Fruit fly (Drosophila melanogaster) whole organism, embryonic: ENCODE results near the gene CG3222.

ENCODE experiments used
- CG10209 ChIP-seq: fragments of 200-800 bp; sonication (Bioruptor generic); optimal IDR thresholded peaks from 3 replicates; lab custom pipeline; 2017; ENCODE audit warnings: missing biosample characterization, mild to moderate bottlenecking, missing genetic modification characterization, missing genetic modification reagents
- CG11085 ChIP-seq: fragments of 200-800 bp; sonication (Bioruptor generic); IDR thresholded peaks from 2 replicates; pipeline ENCODE4 v1.3.6; 2022; ENCODE audit warnings: missing biosample characterization, missing genetic modification characterization
- CG11723 ChIP-seq: fragments of 200-800 bp; sonication (Bioruptor generic); optimal IDR thresholded peaks from 2 replicates; lab custom pipeline; 2017; ENCODE audit warnings: missing biosample characterization, mild to moderate bottlenecking, missing genetic modification characterization
- CG13287 ChIP-seq: fragments of 200-800 bp; sonication (Bioruptor generic); IDR thresholded peaks from 2 replicates; pipeline ENCODE4 v1.3.6; 2022; ENCODE audit warnings: missing biosample characterization, missing genetic modification characterization; ENCODE audit not compliant: partially characterized antibody
- CG15011 ChIP-seq: fragments of 200-800 bp; sonication (Bioruptor generic); optimal IDR thresholded peaks from 3 replicates; lab custom pipeline; 2018; ENCODE audit warnings: missing biosample characterization, mild to moderate bottlenecking, missing genetic modification characterization
- CG1602 ChIP-seq: fragments of 200-800 bp; sonication (Bioruptor generic); optimal IDR thresholded peaks from 3 replicates; lab custom pipeline; 2016; ENCODE audit warnings: missing biosample characterization, missing genetic modification characterization
- CG17359 ChIP-seq: fragments of 200-800 bp; sonication (Bioruptor generic); optimal IDR thresholded peaks from 3 replicates; lab custom pipeline; 2018; ENCODE audit warnings: missing biosample characterization, mild to moderate bottlenecking, missing genetic modification characterization, moderate library complexity
- CG2199 ChIP-seq: fragments of 200-800 bp; sonication (Bioruptor generic); IDR thresholded peaks from 3 replicates; pipeline ENCODE4 v1.3.6; 2022; ENCODE audit warnings: missing biosample characterization, missing genetic modification characterization
- CG30403 ChIP-seq: fragments of 200-800 bp; sonication (Bioruptor generic); optimal IDR thresholded peaks from 3 replicates; lab custom pipeline; 2016; ENCODE audit warnings: missing biosample characterization, missing genetic modification characterization
- CG31365 ChIP-seq: fragments of 200-800 bp; sonication (Bioruptor generic); optimal IDR thresholded peaks from 2 replicates; lab custom pipeline; 2018; ENCODE audit warnings: missing biosample characterization, mild to moderate bottlenecking, missing genetic modification characterization
- CG31441 ChIP-seq: fragments of 200-800 bp; sonication (Bioruptor generic); IDR thresholded peaks from 2 replicates; pipeline ENCODE4 v1.3.6; 2022; ENCODE audit warnings: missing biosample characterization, missing genetic modification characterization
- CG6854 ChIP-seq: fragments of 200-800 bp; sonication (Bioruptor generic); optimal IDR thresholded peaks from 3 replicates; lab custom pipeline; 2017; ENCODE audit warnings: missing biosample characterization, mild to moderate bottlenecking, missing genetic modification characterization
- CG7372 ChIP-seq: fragments of 200-800 bp; sonication (Bioruptor generic); IDR thresholded peaks from 2 replicates; pipeline ENCODE4 v1.3.6; 2022; ENCODE audit warnings: missing biosample characterization, missing genetic modification characterization
- CG7839 ChIP-seq: fragments of 200-800 bp; sonication (Bioruptor generic); optimal IDR thresholded peaks from 3 replicates; lab custom pipeline; 2018; ENCODE audit warnings: missing biosample characterization, mild to moderate bottlenecking, missing genetic modification characterization, moderate library complexity
- CG8944 ChIP-seq: fragments of 200-800 bp; sonication (Bioruptor generic); optimal IDR thresholded peaks from 3 replicates; lab custom pipeline; 2016; ENCODE audit warnings: missing biosample characterization, missing genetic modification characterization
- CG9609 ChIP-seq: fragments of 200-800 bp; sonication (Bioruptor generic); optimal IDR thresholded peaks from 3 replicates; lab custom pipeline; 2016; ENCODE audit warnings: missing biosample characterization, missing genetic modification characterization
- CG9932 ChIP-seq: fragments of 200-800 bp; sonication (Bioruptor generic); IDR thresholded peaks from 2 replicates; pipeline ENCODE4 v1.3.6; 2022; ENCODE audit warnings: missing biosample characterization, missing genetic modification characterization
- CTCF ChIP-seq: fragments of 200-800 bp; sonication (Bioruptor generic); optimal IDR thresholded peaks from 2 replicates; lab custom pipeline; 2017; ENCODE audit warnings: missing biosample characterization, mild to moderate bottlenecking, missing genetic modification characterization, moderate library complexity
- Chrac-16 ChIP-seq: fragments of 200-800 bp; sonication (Bioruptor generic); optimal IDR thresholded peaks from 3 replicates; lab custom pipeline; 2016; ENCODE audit warnings: missing biosample characterization, missing genetic modification characterization
- Dbx ChIP-seq: fragments of 200-800 bp; sonication (Bioruptor generic); IDR thresholded peaks from 3 replicates; pipeline ENCODE4 v1.3.6; 2022; ENCODE audit warnings: missing biosample characterization, missing genetic modification characterization
- Dfd ChIP-seq, 2 experiments: fragments of >200 bp; optimal IDR thresholded peaks; 2 replicates each; lab custom pipeline; 2017; ENCODE audit warnings: missing biosample characterization in 2 of 2, missing genetic modification characterization in 2 of 2
- Ets65A ChIP-seq: fragments of 200-800 bp; sonication (Bioruptor generic); peaks from one replicate; lab custom pipeline; 2016; ENCODE audit warnings: missing biosample characterization, missing genetic modification characterization
- Ets97D ChIP-seq: fragments of 200-800 bp; sonication (Bioruptor generic); optimal IDR thresholded peaks from 3 replicates; lab custom pipeline; 2016; ENCODE audit warnings: missing biosample characterization, missing genetic modification characterization
- Hr78 ChIP-seq, 2 experiments: fragments of 200-800 bp in 1 of 2; fragments of >200 bp in 1 of 2; sonication (Bioruptor generic) in 1 of 2; optimal IDR thresholded peaks; 2 replicates each; lab custom pipeline; 2017 to 2019; ENCODE audit warnings: missing biosample characterization in 2 of 2, missing genetic modification characterization in 2 of 2, mild to moderate bottlenecking in 1 of 2, moderate library complexity in 1 of 2
- Lhr ChIP-seq: fragments of 200-800 bp; sonication (Bioruptor generic); optimal IDR thresholded peaks from 3 replicates; lab custom pipeline; 2017; ENCODE audit warnings: mild to moderate bottlenecking, missing biosample characterization, missing genetic modification reagents, missing genetic modification characterization
- MBD-R2 ChIP-seq: fragments of 200-800 bp; sonication (Bioruptor generic); IDR thresholded peaks from 2 replicates; pipeline ENCODE4 v1.3.6; 2022; ENCODE audit warnings: missing biosample characterization, missing genetic modification characterization
- NFAT ChIP-seq: fragments of 200-800 bp; sonication (Bioruptor generic); IDR thresholded peaks from 2 replicates; pipeline ENCODE4 v1.3.6; 2022; ENCODE audit warnings: missing biosample characterization, missing genetic modification characterization
- PHDP ChIP-seq: fragments of 200-800 bp; sonication (Bioruptor generic); optimal IDR thresholded peaks from 3 replicates; lab custom pipeline; 2018; ENCODE audit warnings: missing biosample characterization, mild to moderate bottlenecking, missing genetic modification characterization, moderate library complexity
- Rfx ChIP-seq: fragments of 200-800 bp; sonication (Bioruptor generic); IDR thresholded peaks from 2 replicates; pipeline ENCODE4 v1.3.6; 2022; ENCODE audit warnings: missing biosample characterization, missing genetic modification characterization
- Side ChIP-seq: fragments of 200-800 bp; sonication (Bioruptor generic); optimal IDR thresholded peaks from 2 replicates; lab custom pipeline; 2016; ENCODE audit warnings: missing biosample characterization, missing genetic modification characterization
- Vsx1 ChIP-seq: fragments of 200-800 bp; sonication (Bioruptor generic); optimal IDR thresholded peaks from 2 replicates; lab custom pipeline; 2017; ENCODE audit warnings: missing biosample characterization, mild to moderate bottlenecking, missing genetic modification characterization, missing genetic modification reagents
- Xbp1 ChIP-seq: fragments of 200-800 bp; sonication (Bioruptor generic); optimal IDR thresholded peaks from 3 replicates; lab custom pipeline; 2016; ENCODE audit warnings: missing biosample characterization, mild to moderate bottlenecking, missing genetic modification characterization
- bcd ChIP-seq: fragments of 200-800 bp; sonication (Bioruptor generic); optimal IDR thresholded peaks from 2 replicates; lab custom pipeline; 2017; ENCODE audit warnings: missing biosample characterization, mild to moderate bottlenecking, missing genetic modification characterization
- bsh ChIP-seq, 2 experiments: fragments of 200-800 bp; sonication (Bioruptor generic); optimal IDR thresholded peaks; 2 replicates each; lab custom pipeline; 2017 to 2018; ENCODE audit warnings: mild to moderate bottlenecking in 2 of 2, missing biosample characterization in 2 of 2, missing genetic modification characterization in 2 of 2, moderate library complexity in 1 of 2
- cad ChIP-seq: fragments of >200 bp; optimal IDR thresholded peaks from 2 replicates; lab custom pipeline; 2017; ENCODE audit warnings: missing biosample characterization, missing genetic modification characterization
- cwo ChIP-seq: fragments of 200-800 bp; sonication (Bioruptor generic); optimal IDR thresholded peaks from 3 replicates; lab custom pipeline; 2017; ENCODE audit warnings: missing biosample characterization, missing genetic modification characterization, mild to moderate bottlenecking, moderate library complexity, missing genetic modification reagents
- dm ChIP-seq: fragments of 200-800 bp; sonication (Bioruptor generic); optimal IDR thresholded peaks from 3 replicates; lab custom pipeline; 2016; ENCODE audit warnings: missing biosample characterization, missing genetic modification characterization
- dmrt99B ChIP-seq: fragments of 200-800 bp; sonication (Bioruptor generic); optimal IDR thresholded peaks from 2 replicates; lab custom pipeline; 2018; ENCODE audit warnings: missing biosample characterization, mild to moderate bottlenecking, missing genetic modification characterization, moderate library complexity
- exex ChIP-seq: fragments of 200-800 bp; sonication (Bioruptor generic); optimal IDR thresholded peaks from 4 replicates; lab custom pipeline; 2018; ENCODE audit warnings: missing biosample characterization, mild to moderate bottlenecking, missing genetic modification characterization, moderate library complexity
- insv ChIP-seq, 2 experiments: fragments of 200-800 bp; sonication (Bioruptor generic); optimal IDR thresholded peaks; 3 replicates each; lab custom pipeline; 2016 to 2018; ENCODE audit warnings: missing biosample characterization in 2 of 2, missing genetic modification characterization in 2 of 2
- ken ChIP-seq: fragments of 200-800 bp; sonication (Bioruptor generic); IDR thresholded peaks from 3 replicates; pipeline ENCODE4 v1.3.6; 2022; ENCODE audit warnings: missing biosample characterization, missing genetic modification characterization
- klu ChIP-seq: fragments of 200-800 bp; sonication (Bioruptor generic); IDR thresholded peaks from 2 replicates; pipeline ENCODE4 v1.3.6; 2022; ENCODE audit warnings: missing biosample characterization, missing genetic modification characterization
- lmd ChIP-seq: fragments of 200-800 bp; sonication (Bioruptor generic); IDR thresholded peaks from 2 replicates; pipeline ENCODE4 v1.3.6; 2022; ENCODE audit warnings: missing biosample characterization, missing genetic modification characterization
- maf-S ChIP-seq: fragments of 200-800 bp; sonication (Bioruptor generic); optimal IDR thresholded peaks from 2 replicates; lab custom pipeline; 2016; ENCODE audit warnings: missing biosample characterization, missing genetic modification characterization
- onecut ChIP-seq: fragments of 200-800 bp; sonication (Bioruptor generic); IDR thresholded peaks from 2 replicates; pipeline ENCODE4 v1.3.6; 2022; ENCODE audit warnings: missing biosample characterization, missing genetic modification characterization
- phol ChIP-seq: fragments of 200-800 bp; sonication (Bioruptor generic); optimal IDR thresholded peaks from 3 replicates; lab custom pipeline; 2018; ENCODE audit warnings: missing biosample characterization, mild to moderate bottlenecking, missing genetic modification characterization, moderate library complexity
- slou ChIP-seq: fragments of 200-800 bp; sonication (Bioruptor generic); optimal IDR thresholded peaks from 3 replicates; lab custom pipeline; 2016; ENCODE audit warnings: missing biosample characterization, missing genetic modification characterization
- ssp ChIP-seq: fragments of 200-800 bp; sonication (Bioruptor generic); IDR thresholded peaks from 2 replicates; pipeline ENCODE4 v1.3.6; 2022; ENCODE audit warnings: missing biosample characterization, missing genetic modification characterization
- tio ChIP-seq: fragments of 200-800 bp; sonication (Bioruptor generic); optimal IDR thresholded peaks from 2 replicates; lab custom pipeline; 2017; ENCODE audit warnings: missing biosample characterization, missing genetic modification characterization, inconsistent platforms
- wor ChIP-seq: fragments of 200-800 bp; sonication (Bioruptor generic); IDR thresholded peaks from 2 replicates; pipeline ENCODE4 v1.3.6; 2022; ENCODE audit warnings: missing biosample characterization, missing genetic modification characterization

Gene CG3222

DNA sequence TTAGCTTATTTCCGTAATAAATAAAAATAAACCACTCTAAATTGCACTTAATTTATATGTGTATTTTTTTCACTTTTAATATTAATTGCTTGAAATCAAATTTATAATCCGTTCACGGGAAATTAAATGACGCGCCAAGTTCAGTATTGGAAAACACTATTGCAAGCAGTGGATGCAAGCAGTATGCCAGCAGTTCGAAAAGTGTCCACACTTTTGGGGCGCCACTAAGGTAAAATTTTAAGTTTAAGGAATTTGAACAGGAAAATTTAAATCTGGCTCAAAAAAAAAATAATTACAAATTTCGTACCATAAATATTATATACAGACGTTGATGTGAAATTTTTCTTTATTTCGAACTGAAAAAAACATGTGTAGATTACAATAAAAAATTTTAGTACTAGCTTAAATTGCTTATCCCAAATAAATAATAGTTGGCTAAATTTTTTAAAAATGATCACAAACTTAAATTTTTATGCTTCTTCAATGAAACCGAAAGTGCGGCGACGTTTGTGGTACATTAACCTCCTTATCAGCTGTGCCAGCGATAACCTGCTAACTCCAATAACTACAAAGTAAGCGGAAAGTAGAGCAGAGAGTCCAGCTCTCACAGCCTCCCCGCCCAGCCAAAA is 15.3 kb downstream of the CG3222 start (continued):
- no peak for TF ChIP-seq onecut (GFP tag; lab: Robert Waterston, UW)
- 0 out of 2 replicates have a peak, but pooled peaks have one; percentile 32 for TF ChIP-seq klu (GFP tag; lab: Robert Waterston, UW)
- peak; percentile 90 for TF ChIP-seq Rfx (GFP tag; lab: Robert Waterston, UW)
- TF ChIP-seq CG30403 = peak; percentile 53
- TF ChIP-seq CG17359 (tag; lab: Kevin White, UChicago) = peak; percentile 51
- peak; percentile 97 for TF ChIP-seq CTCF
- TF ChIP-seq CG8944 (GFP tag; lab: Kevin White, UChicago) = no peak
- no peak for TF ChIP-seq cwo (GFP tag; lab: Kevin White, UChicago)
- peak; percentile 57; the same call in 1 of the 2 replicates for TF ChIP-seq lmd
- peak; percentile 70; the same call in 1 of the 2 replicates for TF ChIP-seq CG11085 (GFP tag; lab: Robert Waterston, UW)
- peak; percentile 73; the same call in 1 of the 2 replicates for TF ChIP-seq NFAT (GFP tag; lab: Robert Waterston, UW)
- peak; percentile 41 for TF ChIP-seq Lhr
- TF ChIP-seq Ets97D (GFP tag; lab: Kevin White, UChicago) = peak; percentile 15
- peak in 1 of 2 experiments; percentile 72 for TF ChIP-seq Dfd (GFP tag; optimal IDR thresholded peaks at IDR 0.05; lab: Kevin White, UChicago)
- peak; percentile 69; the same call in 2 of the 3 replicates for TF ChIP-seq Dbx (GFP tag; lab: Robert Waterston, UW)
- TF ChIP-seq dm = no peak
- TF ChIP-seq Vsx1 = peak; percentile 42
- TF ChIP-seq CG9932 (GFP tag; lab: Robert Waterston, UW) = peak; percentile 77
- TF ChIP-seq CG7372 (GFP tag; lab: Robert Waterston, UW) = peak; percentile 42; the same call in 1 of the 2 replicates
- TF ChIP-seq Xbp1 (GFP tag; lab: Kevin White, UChicago) = peak; percentile 16
- TF ChIP-seq CG6854 (GFP tag; lab: Kevin White, UChicago) = no peak
- TF ChIP-seq cad (GFP tag; lab: Kevin White, UChicago) = no peak
- TF ChIP-seq ken (GFP tag; lab: Robert Waterston, UW) = peak; percentile 68; the same call in 2 of the 3 replicates
- TF ChIP-seq bsh (GFP tag; optimal IDR thresholded peaks at IDR 0.05; lab: Kevin White, UChicago) = no peak
- TF ChIP-seq tio (GFP tag; lab: Kevin White, UChicago) = no peak
- TF ChIP-seq PHDP = no peak
- TF ChIP-seq dmrt99B (tag; lab: Kevin White, UChicago) = peak; percentile 3
- TF ChIP-seq CG13287 (GFP tag; lab: Robert Waterston, UW) = no peak
- no peak for TF ChIP-seq CG10209 (GFP tag; lab: Kevin White, UChicago)
- no peak for TF ChIP-seq CG11723 (GFP tag; lab: Kevin White, UChicago)
- no peak for TF ChIP-seq insv (GFP tag; optimal IDR thresholded peaks at IDR 0.05; lab: Kevin White, UChicago)
- peak; percentile 16 for TF ChIP-seq Chrac-16 (GFP tag; lab: Kevin White, UChicago)
- TF ChIP-seq CG1602 (GFP tag; lab: Kevin White, UChicago) = peak; percentile 17
- TF ChIP-seq bcd = peak; percentile 52
- no peak for TF ChIP-seq CG15011
- TF ChIP-seq CG31441 (GFP tag; lab: Robert Waterston, UW) = 0 out of 2 replicates have a peak, but pooled peaks have one; percentile 35
- TF ChIP-seq ssp (GFP tag; lab: Robert Waterston, UW) = peak; percentile 61
- TF ChIP-seq CG31365 (tag; lab: Kevin White, UChicago) = peak; percentile 98
- TF ChIP-seq wor = no peak
- peak; percentile 20 for TF ChIP-seq slou (GFP tag; lab: Kevin White, UChicago)
- peak; percentile 3 for TF ChIP-seq Side (GFP tag; lab: Kevin White, UChicago)
- peak; percentile 91 for TF ChIP-seq Ets65A
- no peak for TF ChIP-seq CG9609 (GFP tag; lab: Kevin White, UChicago)
- TF ChIP-seq MBD-R2 (GFP tag; lab: Robert Waterston, UW) = peak; percentile 46; the same call in 1 of the 2 replicates
- peak; percentile 35 for TF ChIP-seq maf-S (GFP tag; lab: Kevin White, UChicago)
- peak; percentile 88 for TF ChIP-seq CG2199
- peak; percentile 66 for TF ChIP-seq phol (tag; lab: Kevin White, UChicago)
- peak in 1 of 2 experiments; percentile 33 for TF ChIP-seq Hr78 (GFP tag; optimal IDR thresholded peaks at IDR 0.05; lab: Kevin White, UChicago)
- TF ChIP-seq CG7839 (tag; lab: Kevin White, UChicago) = peak; percentile 3
- no peak for TF ChIP-seq exex (tag; lab: Kevin White, UChicago)
